Fruit fly (Drosophila melanogaster) whole organism, pupa: ENCODE data around the gene CG15210.

Source experiments
- CG13204 ChIP-seq: fragments of 200-800 bp; sonication (Bioruptor generic); optimal IDR thresholded peaks from 2 replicates; lab custom pipeline; 2018; ENCODE audit warnings: missing biosample characterization, mild to moderate bottlenecking, missing genetic modification characterization, moderate library complexity
- CG34367 ChIP-seq: fragments of 200-800 bp; sonication (Bioruptor generic); optimal IDR thresholded peaks from 2 replicates; lab custom pipeline; 2018; ENCODE audit warnings: missing biosample characterization, mild to moderate bottlenecking, missing genetic modification characterization
- CG9948 ChIP-seq: fragments of 200-800 bp; sonication (Bioruptor generic); optimal IDR thresholded peaks from 2 replicates; lab custom pipeline; 2018; ENCODE audit warnings: missing biosample characterization, mild to moderate bottlenecking, missing genetic modification characterization, moderate library complexity
- fd96Ca ChIP-seq: fragments of 200-800 bp; sonication (Bioruptor generic); IDR thresholded peaks from 3 replicates; pipeline ENCODE4 v1.3.6; 2022; ENCODE audit warnings: missing biosample characterization, missing genetic modification characterization
- gl ChIP-seq: fragments of 200-800 bp; sonication (Bioruptor generic); optimal IDR thresholded peaks from 2 replicates; lab custom pipeline; 2018; ENCODE audit warnings: missing biosample characterization, mild to moderate bottlenecking, missing genetic modification characterization

DNA sequence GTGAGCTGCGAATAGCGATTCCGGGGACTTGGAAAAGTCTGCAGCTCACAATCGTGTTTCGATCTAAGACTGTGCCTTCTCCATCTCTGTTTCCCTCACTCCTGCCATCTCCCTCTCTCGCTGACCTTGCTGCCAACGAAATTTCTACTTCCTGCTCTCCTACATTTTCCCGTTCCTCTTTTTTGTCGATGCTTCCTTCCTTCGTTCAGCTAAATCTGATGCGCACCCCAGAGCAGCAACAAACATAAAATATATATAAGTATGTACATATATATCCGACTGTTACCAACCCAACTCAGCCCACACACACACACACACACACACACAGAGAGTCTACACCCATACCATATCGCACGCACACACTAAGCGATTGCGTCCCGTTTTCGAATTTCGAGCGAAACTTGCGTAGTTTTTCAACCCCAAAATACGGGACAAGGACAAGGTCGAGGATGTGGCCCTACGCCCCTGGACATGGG is 14.8 kb upstream of the CG15210 start, which contains the start of gene Imp:
- TF ChIP-seq CG9948 (no peak), gl (no peak), CG34367 (tag; lab: Kevin White, UChicago) (no peak), fd96Ca (GFP tag; lab: Robert Waterston, UW) (no peak), CG13204 (GFP tag; lab: Kevin White, UChicago) (no peak)
